Worm (Caenorhabditis elegans): ENCODE measurements around the gene Y69A2AR.25.

Gene Y69A2AR.25

ce11 chrIV:2607513-2608101 is 39.4 kb upstream of the Y69A2AR.25 start, which contains the start of gene vamp-7 (continued):
- TF ChIP-seq aptf-2 (GFP tag; conservative IDR thresholded peaks at IDR 0.05) = no peak
- TF ChIP-seq attf-3 (GFP tag; conservative IDR thresholded peaks at IDR 0.05) = peak; percentile 55; the same call in 1 of the 2 replicates
- TF ChIP-seq egl-44 (GFP tag; IDR thresholded peaks at IDR 0.05) = no peak
- no peak for TF ChIP-seq lir-1 (GFP tag; conservative IDR thresholded peaks at IDR 0.05)
- TF ChIP-seq madf-8 (GFP tag; conservative IDR thresholded peaks at IDR 0.05) = peak; percentile 77
- no peak for TF ChIP-seq B0261.1 (tag; optimal IDR thresholded peaks at IDR 0.05)
- TF ChIP-seq F52B5.7 (tag; optimal IDR thresholded peaks at IDR 0.05) = no peak
- no peak for TF ChIP-seq egl-18 (GFP tag; IDR thresholded peaks at IDR 0.05)
- no peak for TF ChIP-seq C06A6.2 (GFP tag; conservative IDR thresholded peaks at IDR 0.05)
- no peak for TF ChIP-seq bed-2 (GFP tag; IDR thresholded peaks at IDR 0.05)
- TF ChIP-seq F33H1.4 (GFP tag; IDR thresholded peaks at IDR 0.05) = peak; percentile 91
- TF ChIP-seq nfyb-1 (GFP tag; IDR thresholded peaks at IDR 0.05) = no peak
- TF ChIP-seq sea-2 (GFP tag; IDR thresholded peaks at IDR 0.05) = no peak
- TF ChIP-seq fkh-3 (tag; optimal IDR thresholded peaks at IDR 0.05) = no peak
- no peak for TF ChIP-seq ceh-79 (tag; optimal IDR thresholded peaks at IDR 0.05)
- no peak for TF ChIP-seq cebp-1 (GFP tag; IDR thresholded peaks at IDR 0.05)
- TF ChIP-seq cebp-1 (tag; optimal IDR thresholded peaks at IDR 0.05) = peak; percentile 42
- no peak for TF ChIP-seq sptf-2 (GFP tag; optimal IDR thresholded peaks at IDR 0.05)
- peak; percentile 91 for TF ChIP-seq xnd-1 (tag; optimal IDR thresholded peaks at IDR 0.05)
- no peak for TF ChIP-seq F39B2.1 (GFP tag; IDR thresholded peaks at IDR 0.05)
- TF ChIP-seq lin-54 (GFP tag; optimal IDR thresholded peaks at IDR 0.05) = peak; percentile 72
- TF ChIP-seq unc-130 (GFP tag; optimal IDR thresholded peaks at IDR 0.05) = no peak
- TF ChIP-seq T07F8.4 (tag; optimal IDR thresholded peaks at IDR 0.05) = no peak
- peak; percentile 56; the same call in 1 of the 2 replicates for TF ChIP-seq madf-3 (GFP tag; IDR thresholded peaks at IDR 0.05)
- no peak for TF ChIP-seq K11D2.4 (GFP tag; IDR thresholded peaks at IDR 0.05)
- TF ChIP-seq nfya-2 (GFP tag; IDR thresholded peaks at IDR 0.05) = no peak
- TF ChIP-seq ceh-58 (GFP tag; IDR thresholded peaks at IDR 0.05) = no peak
- TF ChIP-seq athp-1 (tag; optimal IDR thresholded peaks at IDR 0.05) = peak; percentile 49
- TF ChIP-seq chd-7 (tag; optimal IDR thresholded peaks at IDR 0.05) = no peak
- TF ChIP-seq ZK185.1 (tag; optimal IDR thresholded peaks at IDR 0.05; ENCODE audit: poor library complexity, severe bottlenecking) = no peak
- TF ChIP-seq mcd-1 (GFP tag; IDR thresholded peaks at IDR 0.05) = no peak

- TF ChIP-seq unc-130 (GFP tag; optimal IDR thresholded peaks at IDR 0.05) (no peak), die-1 (tag; optimal IDR thresholded peaks at IDR 0.05) (no peak), hmg-1.2 (GFP tag; IDR thresholded peaks at IDR 0.05) (no peak), fkh-3 (tag; optimal IDR thresholded peaks at IDR 0.05) (no peak), snpc-3.4 (tag; optimal IDR thresholded peaks at IDR 0.05) (no peak), nhr-120 (GFP tag; IDR thresholded peaks at IDR 0.05) (no peak), ceh-91 (GFP tag; IDR thresholded peaks at IDR 0.05) (no peak), B0035.1 (tag; optimal IDR thresholded peaks at IDR 0.05) (no peak), aptf-3 (GFP tag; IDR thresholded peaks at IDR 0.05) (no peak), zfh-2 (GFP tag; conservative IDR thresholded peaks at IDR 0.05) (no peak), sea-2 (GFP tag; IDR thresholded peaks at IDR 0.05) (no peak)
Observed at ce11 chrIV:2606572-2606971, 38.4 kb upstream of the Y69A2AR.25 start.

Data from whole organism, young adult.